Worm (Caenorhabditis elegans) whole organism, L2 larva: ENCODE data around the gene ntp-1.

Experiments
- C34F6.9 ChIP-seq: fragments of 150-350 bp; optimal IDR thresholded peaks from 2 replicates; lab custom pipeline; 2014; ENCODE audit warnings: missing biosample characterization, missing genetic modification characterization
- F13H6.1 ChIP-seq: sonication (generic microtip); optimal IDR thresholded peaks from 2 replicates; lab custom pipeline; 2016; ENCODE audit warnings: missing genetic modification characterization, missing compliant biosample characterization
- R02D3.7 ChIP-seq: fragments of 150-350 bp; optimal IDR thresholded peaks from 2 replicates; lab custom pipeline; 2014; ENCODE audit warnings: missing biosample characterization, missing genetic modification characterization
- ZK546.5 ChIP-seq: sonication (generic microtip); optimal IDR thresholded peaks from 2 replicates; lab custom pipeline; 2017; ENCODE audit warnings: missing biosample characterization, missing genetic modification characterization
- alr-1 ChIP-seq: fragments of 150-350 bp; optimal IDR thresholded peaks from 2 replicates; lab custom pipeline; 2014; ENCODE audit warnings: missing biosample characterization, missing genetic modification characterization
- aly-2 ChIP-seq: fragments of 150-350 bp; optimal IDR thresholded peaks from 2 replicates; lab custom pipeline; 2014; ENCODE audit warnings: missing biosample characterization, missing genetic modification characterization
- ama-1 ChIP-seq: fragments of 150-350 bp; optimal IDR thresholded peaks from 2 replicates; lab custom pipeline; 2018; ENCODE audit warnings: inconsistent platforms
- blmp-1 ChIP-seq: sonication (generic microtip); optimal IDR thresholded peaks from 2 replicates; lab custom pipeline; 2017; ENCODE audit warnings: missing genetic modification characterization, mild to moderate bottlenecking, missing compliant biosample characterization, antibody characterized with exemption, moderate library complexity; ENCODE audit not compliant: insufficient read depth
- ceh-16 ChIP-seq: fragments of 150-350 bp; optimal IDR thresholded peaks from 2 replicates; lab custom pipeline; 2014; ENCODE audit warnings: missing biosample characterization, missing genetic modification characterization
- ceh-82 ChIP-seq: fragments of 150-350 bp; optimal IDR thresholded peaks from 2 replicates; lab custom pipeline; 2014; ENCODE audit warnings: missing biosample characterization, missing genetic modification characterization
- crh-2 ChIP-seq: sonication (generic microtip); optimal IDR thresholded peaks from 2 replicates; lab custom pipeline; 2017; ENCODE audit warnings: missing biosample characterization, missing genetic modification characterization
- dmd-4 ChIP-seq: sonication (generic microtip); optimal IDR thresholded peaks from 2 replicates; lab custom pipeline; 2017; ENCODE audit warnings: missing biosample characterization, missing genetic modification characterization
- elt-1 ChIP-seq: fragments of 150-350 bp; optimal IDR thresholded peaks from 2 replicates; lab custom pipeline; 2014; ENCODE audit warnings: missing biosample characterization, missing genetic modification characterization
- elt-3 ChIP-seq: sonication (generic microtip); optimal IDR thresholded peaks from 2 replicates; lab custom pipeline; 2017; ENCODE audit warnings: missing biosample characterization, missing genetic modification characterization
- fos-1 ChIP-seq: fragments of 150-350 bp; optimal IDR thresholded peaks from 2 replicates; lab custom pipeline; 2014; ENCODE audit warnings: missing biosample characterization, missing genetic modification characterization
- gmeb-1 ChIP-seq: fragments of 150-350 bp; optimal IDR thresholded peaks from 2 replicates; lab custom pipeline; 2014; ENCODE audit warnings: missing biosample characterization, missing genetic modification characterization
- lin-13 ChIP-seq: fragments of 150-350 bp; optimal IDR thresholded peaks from 2 replicates; lab custom pipeline; 2014; ENCODE audit warnings: missing biosample characterization, missing genetic modification reagents, missing genetic modification characterization
- lin-39 ChIP-seq: fragments of 150-350 bp; optimal IDR thresholded peaks from 2 replicates; lab custom pipeline; 2014; ENCODE audit warnings: missing biosample characterization, missing genetic modification reagents, missing genetic modification characterization
- mab-5 ChIP-seq: fragments of 150-350 bp; optimal IDR thresholded peaks from 2 replicates; lab custom pipeline; 2014; ENCODE audit warnings: missing biosample characterization, missing genetic modification characterization
- mbf-1 ChIP-seq: sonication (generic microtip); optimal IDR thresholded peaks from 2 replicates; lab custom pipeline; 2017; ENCODE audit warnings: missing biosample characterization, missing genetic modification characterization
- mdl-1 ChIP-seq, 2 experiments: fragments of 150-350 bp in 1 of 2; sonication (generic microtip) in 1 of 2; optimal IDR thresholded peaks; 2 replicates each; lab custom pipeline; 2017; ENCODE audit warnings: missing biosample characterization in 2 of 2, missing genetic modification characterization in 2 of 2
- nhr-12 ChIP-seq: fragments of 150-350 bp; optimal IDR thresholded peaks from 2 replicates; lab custom pipeline; 2014; ENCODE audit warnings: missing biosample characterization, missing genetic modification characterization
- nhr-129 ChIP-seq: fragments of 150-350 bp; optimal IDR thresholded peaks from 2 replicates; lab custom pipeline; 2014; ENCODE audit warnings: missing biosample characterization, missing genetic modification characterization
- nhr-21 ChIP-seq: fragments of 150-350 bp; optimal IDR thresholded peaks from 2 replicates; lab custom pipeline; 2014; ENCODE audit warnings: missing biosample characterization, missing genetic modification characterization
- nhr-23 ChIP-seq: fragments of 150-350 bp; optimal IDR thresholded peaks from 2 replicates; lab custom pipeline; 2014; ENCODE audit warnings: missing biosample characterization, missing genetic modification reagents, missing genetic modification characterization
- nhr-237 ChIP-seq: fragments of 150-350 bp; optimal IDR thresholded peaks from 2 replicates; lab custom pipeline; 2014; ENCODE audit warnings: missing biosample characterization, missing genetic modification characterization
- nhr-6 ChIP-seq: fragments of 150-350 bp; optimal IDR thresholded peaks from 2 replicates; lab custom pipeline; 2014; ENCODE audit warnings: missing biosample characterization, missing genetic modification characterization
- nhr-77 ChIP-seq: fragments of 150-350 bp; optimal IDR thresholded peaks from 2 replicates; lab custom pipeline; 2014; ENCODE audit warnings: missing biosample characterization, missing genetic modification characterization
- sem-4 ChIP-seq: fragments of 150-350 bp; optimal IDR thresholded peaks from 2 replicates; lab custom pipeline; 2014; ENCODE audit warnings: missing biosample characterization, missing genetic modification reagents, missing genetic modification characterization
- skn-1 ChIP-seq: sonication (generic microtip); optimal IDR thresholded peaks from 2 replicates; lab custom pipeline; 2017; ENCODE audit warnings: missing biosample characterization, missing genetic modification characterization
- sma-9 ChIP-seq, 2 experiments: fragments of 150-350 bp in 1 of 2; sonication (generic microtip) in 1 of 2; optimal IDR thresholded peaks; 2 replicates each; lab custom pipeline; 2014 to 2016; ENCODE audit warnings: missing genetic modification characterization in 2 of 2, mild to moderate bottlenecking in 1 of 2, missing biosample characterization in 1 of 2, missing compliant biosample characterization in 1 of 2, missing genetic modification reagents in 1 of 2, moderate library complexity in 1 of 2
- snpc-4 ChIP-seq: fragments of 150-350 bp; optimal IDR thresholded peaks from 2 replicates; lab custom pipeline; 2014; ENCODE audit warnings: missing biosample characterization, missing genetic modification characterization
- unc-55 ChIP-seq: fragments of 150-350 bp; sonication (generic microtip); optimal IDR thresholded peaks from 3 replicates; lab custom pipeline; 2014; ENCODE audit warnings: missing biosample characterization, missing genetic modification reagents, missing genetic modification characterization
- zag-1 ChIP-seq: fragments of 150-350 bp; optimal IDR thresholded peaks from 2 replicates; lab custom pipeline; 2014; ENCODE audit warnings: missing biosample characterization, missing genetic modification characterization
- ztf-1 ChIP-seq: fragments of 200-800 bp; sonication (Bioruptor generic); conservative IDR thresholded peaks from 2 replicates; pipeline ENCODE4 v1.3.6; 2022; ENCODE audit warnings: missing genetic modification characterization, missing compliant biosample characterization

The ntp-1 gene

ce11 chrIV:7800338-7800737 is 5.7 kb upstream of the ntp-1 start:
- TF ChIP-seq alr-1 (tag; lab: Kevin White, UChicago) (no peak), lin-39 (no peak), F13H6.1 (no peak), zag-1 (tag; lab: Kevin White, UChicago) (no peak), mbf-1 (tag; lab: Kevin White, UChicago) (no peak), ceh-82 (tag; lab: Kevin White, UChicago) (no peak), nhr-6 (no peak), C34F6.9 (no peak), sem-4 (tag; lab: Kevin White, UChicago) (no peak), mdl-1 (tag; optimal IDR thresholded peaks at IDR 0.05; lab: Kevin White, UChicago) (no peak), lin-13 (GFP tag; lab: Kevin White, UChicago) (no peak), R02D3.7 (tag; lab: Kevin White, UChicago) (no peak), gmeb-1 (tag; lab: Kevin White, UChicago) (no peak), blmp-1 (tag; lab: Kevin White, UChicago) (no peak)

ce11 chrIV:7796432-7797113 is 2.0 kb upstream of the ntp-1 start, which contains the start of gene sgo-1:
Gene sgo-1 (minus strand): TSS chrIV:7796482.
- TF ChIP-seq ztf-1 (GFP tag; lab: Robert Waterston, UW), result no peak
- no peak for TF ChIP-seq F13H6.1
- no peak for TF ChIP-seq R02D3.7 (tag; lab: Kevin White, UChicago)
- no peak for TF ChIP-seq ceh-82 (tag; lab: Kevin White, UChicago)
- no peak for TF ChIP-seq elt-1 (tag; lab: Kevin White, UChicago)
- TF ChIP-seq fos-1 (tag; lab: Kevin White, UChicago), result no peak
- no peak for TF ChIP-seq aly-2 (tag; lab: Kevin White, UChicago)
- TF ChIP-seq nhr-6, result no peak
- TF ChIP-seq nhr-237 (tag; lab: Kevin White, UChicago), result no peak
- TF ChIP-seq blmp-1 (tag; lab: Kevin White, UChicago), result no peak
- no peak for TF ChIP-seq mdl-1 (tag; optimal IDR thresholded peaks at IDR 0.05; lab: Kevin White, UChicago)
- no peak for TF ChIP-seq mbf-1 (tag; lab: Kevin White, UChicago)
- no peak for TF ChIP-seq elt-3
- no peak for TF ChIP-seq snpc-4 (tag; lab: Kevin White, UChicago)
- TF ChIP-seq ZK546.5 (tag; lab: Kevin White, UChicago), result no peak
- no peak for TF ChIP-seq nhr-129 (tag; lab: Kevin White, UChicago)
- TF ChIP-seq nhr-21, result no peak
- no peak for TF ChIP-seq dmd-4 (tag; lab: Kevin White, UChicago)
- no peak for TF ChIP-seq nhr-23 (tag; lab: Kevin White, UChicago)

ce11 chrIV:7791821-7792446 is 2.7 kb downstream of the ntp-1 start, which contains the start of gene C33H5.13:
Gene C33H5.13 (minus strand): TSS chrIV:7792263.
- TF ChIP-seq nhr-12 (tag; lab: Kevin White, UChicago), result no peak
- no peak for TF ChIP-seq unc-55
- TF ChIP-seq skn-1 (tag; lab: Kevin White, UChicago), result peak; percentile 35
- peak; percentile 13 for TF ChIP-seq sma-9 (GFP tag; optimal IDR thresholded peaks at IDR 0.05; lab: Kevin White, UChicago)
- no peak for TF ChIP-seq sma-9 (tag; optimal IDR thresholded peaks at IDR 0.05; lab: Kevin White, UChicago)
- no peak for TF ChIP-seq nhr-77 (tag; lab: Kevin White, UChicago)
- TF ChIP-seq crh-2, result peak; percentile 32
- TF ChIP-seq fos-1 (tag; lab: Kevin White, UChicago), result peak; percentile 97
- no peak for TF ChIP-seq ceh-16 (tag; lab: Kevin White, UChicago)
- TF ChIP-seq ama-1, result no peak
- no peak for TF ChIP-seq alr-1 (tag; lab: Kevin White, UChicago)
- peak; percentile 7 for TF ChIP-seq nhr-129 (tag; lab: Kevin White, UChicago)
- TF ChIP-seq F13H6.1, result no peak
- TF ChIP-seq mab-5, result no peak
